Worm (Caenorhabditis elegans) whole organism, late embryonic: Measurements from ENCODE around the gene emg-1.
A peak's percentile ranks its signal among the peaks of the same experiment; 100 is the strongest.

Source experiments
- C08G9.2 ChIP-seq: sonication (generic microtip); optimal IDR thresholded peaks from 2 replicates; lab custom pipeline; 2016; ENCODE audit warnings: mild to moderate bottlenecking, missing genetic modification characterization, moderate library complexity, missing compliant biosample characterization
- C38D4.7 ChIP-seq: fragments of 200-800 bp; sonication (Bioruptor generic); optimal IDR thresholded peaks from 2 replicates; lab custom pipeline; 2018; ENCODE audit warnings: mild to moderate bottlenecking, missing genetic modification characterization, moderate library complexity, missing compliant biosample characterization
- F13H6.1 ChIP-seq: sonication (generic microtip); optimal IDR thresholded peaks from 2 replicates; lab custom pipeline; 2016; ENCODE audit warnings: missing genetic modification characterization, missing compliant biosample characterization
- K02D7.2 ChIP-seq: sonication (generic microtip); optimal IDR thresholded peaks from 2 replicates; lab custom pipeline; 2017; ENCODE audit warnings: mild to moderate bottlenecking, missing genetic modification characterization, missing compliant biosample characterization
- T23F11.4 ChIP-seq: fragments of 200-800 bp; sonication (Bioruptor generic); optimal IDR thresholded peaks from 2 replicates; lab custom pipeline; 2018; ENCODE audit warnings: mild to moderate bottlenecking, missing genetic modification characterization, missing compliant biosample characterization
- Y22D7AL.16 ChIP-seq: sonication (generic microtip); optimal IDR thresholded peaks from 2 replicates; lab custom pipeline; 2016; ENCODE audit warnings: missing genetic modification characterization, missing compliant biosample characterization
- ama-1 ChIP-seq: fragments of 150-350 bp; optimal IDR thresholded peaks from 2 replicates; lab custom pipeline; 2014
- ceh-14 ChIP-seq: sonication (generic microtip); optimal IDR thresholded peaks from 2 replicates; lab custom pipeline; 2016; ENCODE audit warnings: missing genotype, missing genetic modification characterization, missing compliant biosample characterization
- ceh-18 ChIP-seq: sonication (generic microtip); optimal IDR thresholded peaks from 2 replicates; lab custom pipeline; 2016; ENCODE audit warnings: missing genetic modification characterization, missing compliant biosample characterization
- ceh-19 ChIP-seq: fragments of 200-800 bp; sonication (Bioruptor generic); optimal IDR thresholded peaks from 2 replicates; lab custom pipeline; 2018; ENCODE audit warnings: mild to moderate bottlenecking, missing genetic modification characterization, missing compliant biosample characterization
- ceh-2 ChIP-seq: sonication (generic microtip); optimal IDR thresholded peaks from 2 replicates; lab custom pipeline; 2016; ENCODE audit warnings: missing genotype, missing genetic modification characterization, missing compliant biosample characterization
- ceh-30 ChIP-seq: fragments of 150-350 bp; optimal IDR thresholded peaks from 2 replicates; lab custom pipeline; 2014; ENCODE audit warnings: missing biosample characterization, missing genetic modification characterization
- ceh-31 ChIP-seq: sonication (generic microtip); optimal IDR thresholded peaks from 2 replicates; lab custom pipeline; 2016; ENCODE audit warnings: missing genetic modification characterization, missing compliant biosample characterization
- ceh-34 ChIP-seq: sonication (generic microtip); optimal IDR thresholded peaks from 2 replicates; lab custom pipeline; 2016; ENCODE audit warnings: mild to moderate bottlenecking, missing genetic modification characterization, missing compliant biosample characterization
- ceh-45 ChIP-seq: fragments of 200-800 bp; sonication (Bioruptor generic); IDR thresholded peaks from 2 replicates; pipeline ENCODE4 v1.3.6; 2022; ENCODE audit warnings: missing genetic modification reagents, missing genetic modification characterization, missing compliant biosample characterization
- ceh-6 ChIP-seq: fragments of 200-800 bp; sonication (Bioruptor generic); optimal IDR thresholded peaks from 2 replicates; lab custom pipeline; 2018; ENCODE audit warnings: mild to moderate bottlenecking, missing genetic modification characterization, missing compliant biosample characterization
- dmd-4 ChIP-seq: sonication (generic microtip); optimal IDR thresholded peaks from 2 replicates; lab custom pipeline; 2016; ENCODE audit warnings: borderline replicate concordance, missing genetic modification characterization, missing compliant biosample characterization
- dve-1 ChIP-seq: sonication (generic microtip); optimal IDR thresholded peaks from 2 replicates; lab custom pipeline; 2017; ENCODE audit warnings: antibody characterized with exemption, mild to moderate bottlenecking, missing genetic modification characterization, missing compliant biosample characterization
- elt-4 ChIP-seq: sonication (generic microtip); optimal IDR thresholded peaks from 2 replicates; lab custom pipeline; 2016; ENCODE audit warnings: missing genetic modification characterization, missing compliant biosample characterization
- eyg-1 ChIP-seq: sonication (generic microtip); optimal IDR thresholded peaks from 2 replicates; lab custom pipeline; 2016; ENCODE audit warnings: missing genotype, missing genetic modification characterization, missing compliant biosample characterization
- gmeb-2 ChIP-seq: sonication (generic microtip); optimal IDR thresholded peaks from 2 replicates; lab custom pipeline; 2016; ENCODE audit warnings: missing genetic modification characterization, inconsistent platforms, missing compliant biosample characterization
- hlh-8 ChIP-seq: sonication (generic microtip); optimal IDR thresholded peaks from 2 replicates; lab custom pipeline; 2016; ENCODE audit warnings: missing genotype, missing genetic modification characterization, missing compliant biosample characterization
- lim-6 ChIP-seq: sonication (generic microtip); optimal IDR thresholded peaks from 2 replicates; lab custom pipeline; 2016; ENCODE audit warnings: missing genetic modification characterization, missing compliant biosample characterization
- mec-3 ChIP-seq: sonication (generic microtip); optimal IDR thresholded peaks from 2 replicates; lab custom pipeline; 2016; ENCODE audit warnings: borderline replicate concordance, missing genetic modification characterization, missing compliant biosample characterization
- nfya-1 ChIP-seq: sonication (generic microtip); optimal IDR thresholded peaks from 2 replicates; lab custom pipeline; 2017; ENCODE audit warnings: missing genetic modification characterization, mild to moderate bottlenecking, missing compliant biosample characterization, antibody characterized with exemption, moderate library complexity
- nhr-11 ChIP-seq: fragments of 150-350 bp; optimal IDR thresholded peaks from 2 replicates; lab custom pipeline; 2014; ENCODE audit warnings: missing biosample characterization, missing genetic modification characterization
- nhr-232 ChIP-seq: sonication (generic microtip); optimal IDR thresholded peaks from 2 replicates; lab custom pipeline; 2016; ENCODE audit warnings: missing genetic modification characterization, missing compliant biosample characterization
- odd-2 ChIP-seq: sonication (generic microtip); optimal IDR thresholded peaks from 2 replicates; lab custom pipeline; 2017; ENCODE audit warnings: antibody characterized with exemption, mild to moderate bottlenecking, missing genetic modification characterization, missing compliant biosample characterization
- pax-1 ChIP-seq: fragments of 150-350 bp; optimal IDR thresholded peaks from 2 replicates; lab custom pipeline; 2014; ENCODE audit warnings: missing biosample characterization, missing genetic modification characterization
- pha-4 ChIP-seq: fragments of 150-350 bp; optimal IDR thresholded peaks from 2 replicates; lab custom pipeline; 2018; ENCODE audit warnings: missing biosample characterization, missing genetic modification reagents, missing genetic modification characterization
- sox-2 ChIP-seq: fragments of 200-800 bp; sonication (Bioruptor generic); IDR thresholded peaks from 2 replicates; pipeline ENCODE4 v1.3.6; 2022; ENCODE audit warnings: missing genetic modification reagents, missing genetic modification characterization, missing compliant biosample characterization
- ttx-3 ChIP-seq: sonication (generic microtip); optimal IDR thresholded peaks from 2 replicates; lab custom pipeline; 2016; ENCODE audit warnings: missing genetic modification reagents, missing genetic modification characterization, missing compliant biosample characterization
- unc-3 ChIP-seq, 2 experiments: fragments of 200-800 bp in 1 of 2; sonication (Bioruptor generic) in 1 of 2; sonication (generic microtip) in 1 of 2; conservative IDR thresholded peaks in 1 of 2; optimal IDR thresholded peaks in 1 of 2; 2 replicates each; pipeline versions ENCODE4 v1.3.6 to Lab custom; 2016 to 2022; ENCODE audit warnings: missing compliant biosample characterization in 2 of 2, missing genetic modification characterization in 2 of 2, missing genetic modification reagents in 1 of 2
- unc-42 ChIP-seq: sonication (generic microtip); optimal IDR thresholded peaks from 2 replicates; lab custom pipeline; 2016; ENCODE audit warnings: missing genotype, missing genetic modification characterization, missing compliant biosample characterization
- unc-86 ChIP-seq: sonication (generic microtip); optimal IDR thresholded peaks from 2 replicates; lab custom pipeline; 2016; ENCODE audit warnings: missing genetic modification characterization, missing compliant biosample characterization
- zip-5 ChIP-seq: sonication (generic microtip); optimal IDR thresholded peaks from 2 replicates; lab custom pipeline; 2016; ENCODE audit warnings: missing genetic modification characterization, missing compliant biosample characterization

emg-1 gene

ce11 chrIII:10624564-10624963 lies 24.8 kb upstream of the emg-1 start (continued):
- TF ChIP-seq odd-2 (tag; lab: Kevin White, UChicago) (peak; percentile 39), unc-86 (peak; percentile 70), ceh-6 (GFP tag; lab: Kevin White, UChicago) (peak; percentile 76), dmd-4 (tag; lab: Kevin White, UChicago) (no peak), ceh-45 (no peak), ceh-34 (tag; lab: Kevin White, UChicago) (peak; percentile 41), nfya-1 (tag; lab: Kevin White, UChicago) (peak; percentile 26), hlh-8 (no peak), ceh-14 (tag; lab: Kevin White, UChicago) (no peak), sox-2 (peak; percentile 77), K02D7.2 (tag; lab: Kevin White, UChicago) (peak; percentile 48), F13H6.1 (tag; lab: Kevin White, UChicago) (no peak), nhr-11 (tag; lab: Kevin White, UChicago) (no peak), ceh-2 (tag; lab: Kevin White, UChicago) (peak; percentile 36), zip-5 (tag; lab: Kevin White, UChicago) (no peak), ceh-18 (tag; lab: Kevin White, UChicago) (peak; percentile 63)

- TF ChIP-seq nfya-1 (tag; lab: Kevin White, UChicago) (peak; percentile 32), mec-3 (tag; lab: Kevin White, UChicago) (no peak)
- TF ChIP-seq, all 69 proteins: peak for 1
These were observed 21.0 kb upstream of the emg-1 start for ce11 chrIII:10628360-10628759.

DNA sequence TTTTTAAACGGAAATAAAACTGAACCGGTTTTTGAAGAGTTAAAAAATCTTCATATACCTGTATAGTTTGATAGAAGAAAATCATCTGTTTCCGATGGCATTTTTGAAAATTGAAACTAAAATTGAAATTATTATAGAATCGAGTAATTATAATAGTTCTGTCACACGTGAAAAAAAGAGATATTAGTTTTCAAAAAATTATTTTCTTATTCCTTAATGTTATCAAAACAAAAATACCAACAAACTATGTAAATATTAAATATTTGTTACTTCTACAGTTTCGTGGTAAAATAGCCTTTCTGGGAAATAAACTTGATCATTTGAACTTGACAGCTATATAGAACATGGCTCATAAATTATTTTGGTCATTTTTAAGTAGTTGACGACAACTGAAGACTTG lies 20.3 kb upstream of the emg-1 start, which contains the start of gene swt-4:
Gene swt-4 (minus strand): TSS at position 101 of the 400 bp plus-strand sequence.
- TF ChIP-seq pax-1 (tag; lab: Kevin White, UChicago) = no peak
- no peak for TF ChIP-seq nhr-11 (tag; lab: Kevin White, UChicago)
- TF ChIP-seq nhr-232 (tag; lab: Kevin White, UChicago) = no peak
- no peak for TF ChIP-seq ceh-2 (tag; lab: Kevin White, UChicago)
- no peak for TF ChIP-seq ceh-18 (tag; lab: Kevin White, UChicago)
- TF ChIP-seq ama-1 (lab: Kevin White, UChicago) = no peak
- no peak for TF ChIP-seq dmd-4 (tag; lab: Kevin White, UChicago)
- TF ChIP-seq ceh-19 (GFP tag; lab: Kevin White, UChicago) = no peak
- no peak for TF ChIP-seq ceh-31 (tag; lab: Kevin White, UChicago)
- no peak for TF ChIP-seq mec-3 (tag; lab: Kevin White, UChicago)
- TF ChIP-seq lim-6 (tag; lab: Kevin White, UChicago) = no peak
- no peak for TF ChIP-seq dve-1 (tag; lab: Kevin White, UChicago)
- TF ChIP-seq sox-2 = no peak
- no peak for TF ChIP-seq gmeb-2 (tag; lab: Kevin White, UChicago)
- TF ChIP-seq unc-42 (tag; lab: Kevin White, UChicago) = no peak
- TF ChIP-seq, all 69 proteins: peak for 0

DNA sequence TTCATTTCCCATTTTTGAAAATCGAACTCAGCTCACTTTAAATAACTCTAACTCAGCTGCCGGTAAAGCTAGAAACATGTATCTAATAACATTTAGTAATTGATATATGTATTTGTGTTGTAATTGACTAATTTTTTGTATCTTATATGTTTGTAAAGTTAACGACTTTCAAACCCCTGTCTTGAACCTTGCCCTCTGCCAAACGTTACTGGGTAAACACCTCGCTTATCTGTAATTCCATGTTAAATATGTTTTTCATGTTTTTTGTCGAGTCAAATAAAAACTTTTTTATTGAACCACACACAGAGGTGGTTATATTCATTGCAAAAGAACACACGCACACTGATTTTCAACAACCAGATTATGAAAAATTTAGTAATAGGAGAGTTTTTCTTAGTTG lies 19.5 kb upstream of the emg-1 start:
- TF ChIP-seq eyg-1 (tag; lab: Kevin White, UChicago) (no peak), Y22D7AL.16 (no peak), nhr-11 (tag; lab: Kevin White, UChicago) (no peak), C38D4.7 (GFP tag; lab: Kevin White, UChicago) (no peak), gmeb-2 (tag; lab: Kevin White, UChicago) (no peak), elt-4 (tag; lab: Kevin White, UChicago) (no peak), ceh-19 (GFP tag; lab: Kevin White, UChicago) (no peak)

DNA sequence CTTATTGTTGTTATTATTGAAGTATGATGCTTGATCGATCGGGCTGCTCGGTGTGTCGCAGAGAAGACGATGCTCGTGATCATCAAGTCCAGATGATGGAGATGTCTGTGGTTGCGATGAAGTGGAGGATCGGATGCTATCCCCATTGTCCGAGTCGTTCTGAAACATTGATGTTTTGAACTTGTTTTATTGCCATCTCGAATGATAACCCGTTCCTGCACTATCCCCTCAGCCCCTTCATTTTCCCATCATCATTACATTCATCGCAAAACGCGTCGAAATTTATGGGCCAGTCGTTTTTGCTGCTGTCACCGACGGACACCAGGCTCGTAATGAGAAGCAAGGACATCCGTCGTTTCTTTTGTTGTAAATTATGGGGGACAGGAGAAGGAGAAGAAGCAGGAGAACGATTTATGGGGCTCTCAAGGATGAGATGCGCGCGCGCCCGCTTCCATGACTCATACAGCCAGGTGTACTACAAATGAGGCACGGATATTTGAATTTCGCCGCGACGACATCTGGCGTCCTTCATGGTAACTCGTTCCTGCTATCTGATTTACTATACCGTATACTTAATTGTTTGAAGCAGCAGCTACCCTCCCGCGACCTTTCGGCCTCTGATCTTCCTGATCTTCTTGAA lies 17.3 kb upstream of the emg-1 start:
- no peak for TF ChIP-seq ttx-3
- TF ChIP-seq unc-86 = no peak
- TF ChIP-seq ceh-2 (tag; lab: Kevin White, UChicago) = no peak
- TF ChIP-seq T23F11.4 = no peak
- no peak for TF ChIP-seq eyg-1 (tag; lab: Kevin White, UChicago)
- no peak for TF ChIP-seq ceh-14 (tag; lab: Kevin White, UChicago)
- TF ChIP-seq pax-1 (tag; lab: Kevin White, UChicago) = no peak
- no peak for TF ChIP-seq lim-6 (tag; lab: Kevin White, UChicago)
- no peak for TF ChIP-seq C08G9.2 (tag; lab: Kevin White, UChicago)
- TF ChIP-seq Y22D7AL.16 = no peak
- no peak for TF ChIP-seq unc-3 (GFP tag; conservative IDR thresholded peaks at IDR 0.05; lab: Robert Waterston, UW)
- no peak for TF ChIP-seq unc-3 (tag; optimal IDR thresholded peaks at IDR 0.05; lab: Kevin White, UChicago)
- no peak for TF ChIP-seq ceh-30 (tag; lab: Kevin White, UChicago)
- no peak for TF ChIP-seq pha-4 (tag; lab: Kevin White, UChicago)
- TF ChIP-seq, all 69 proteins: peak for 0
